Worm (Caenorhabditis elegans) whole organism, L3 larva: ENCODE results near the gene tag-250.

Source experiments
- aly-2 ChIP-seq: fragments of 150-350 bp; optimal IDR thresholded peaks from 2 replicates; lab custom pipeline; 2014; ENCODE audit warnings: missing biosample characterization, missing genetic modification characterization
- ama-1 ChIP-seq: fragments of 150-350 bp; optimal IDR thresholded peaks from 2 replicates; lab custom pipeline; 2018
- ceh-28 ChIP-seq: fragments of 150-350 bp; optimal IDR thresholded peaks from 2 replicates; lab custom pipeline; 2014; ENCODE audit warnings: missing biosample characterization, missing genetic modification reagents, missing genetic modification characterization
- ceh-9 ChIP-seq: sonication (generic microtip); optimal IDR thresholded peaks from 2 replicates; lab custom pipeline; 2018; ENCODE audit warnings: missing biosample characterization, missing genetic modification characterization
- egl-27 ChIP-seq: sonication (generic microtip); optimal IDR thresholded peaks from 4 replicates; lab custom pipeline; 2017; ENCODE audit warnings: missing biosample characterization, missing genetic modification reagents, missing genetic modification characterization
- elt-3 ChIP-seq, 3 experiments: fragments of 150-350 bp in 1 of 3; sonication (generic microtip) in 2 of 3; optimal IDR thresholded peaks; 2 replicates in 2 of 3; 4 replicates in 1 of 3; lab custom pipeline; 2014 to 2017; ENCODE audit warnings: missing biosample characterization in 3 of 3, missing genetic modification characterization in 3 of 3
- fkh-2 ChIP-seq: fragments of 150-350 bp; optimal IDR thresholded peaks from 2 replicates; lab custom pipeline; 2014; ENCODE audit warnings: missing biosample characterization, missing genetic modification reagents, missing genetic modification characterization
- nhr-237 ChIP-seq: fragments of 150-350 bp; optimal IDR thresholded peaks from 2 replicates; lab custom pipeline; 2014; ENCODE audit warnings: missing biosample characterization, missing genetic modification characterization
- nhr-25 ChIP-seq: sonication (generic microtip); optimal IDR thresholded peaks from 2 replicates; lab custom pipeline; 2017; ENCODE audit warnings: missing biosample characterization, missing genetic modification characterization

- TF ChIP-seq fkh-2 = no peak
- TF ChIP-seq elt-3 (tag; optimal IDR thresholded peaks at IDR 0.05; lab: Kevin White, UChicago) = no peak
- no peak for TF ChIP-seq egl-27 (tag; lab: Kevin White, UChicago)
- TF ChIP-seq ceh-28 = no peak
- TF ChIP-seq aly-2 = no peak
- no peak for TF ChIP-seq ceh-9 (tag; lab: Kevin White, UChicago)
- no peak for TF ChIP-seq ama-1 (lab: Kevin White, UChicago)
- TF ChIP-seq nhr-237 = no peak
- peak; percentile 8 for TF ChIP-seq nhr-25
These were observed 3.9 kb upstream of the tag-250 start, which contains the start of the genes C29E4.13 and npp-15 for ce11 chrIII:7928549-7929129.
